Fruit fly (Drosophila melanogaster) S2 (cell line): ENCODE results near the gene chm.
A peak's percentile ranks its signal among the peaks of the same experiment; 100 is the strongest.

ENCODE experiments used
- CG8478 ChIP-seq: fragments of >200 bp; optimal IDR thresholded peaks from 2 replicates; lab custom pipeline; 2018
- CTCF ChIP-seq, 2 experiments: fragments of >200 bp; optimal IDR thresholded peaks; 2 replicates each; lab custom pipeline; 2018

chm gene

DNA sequence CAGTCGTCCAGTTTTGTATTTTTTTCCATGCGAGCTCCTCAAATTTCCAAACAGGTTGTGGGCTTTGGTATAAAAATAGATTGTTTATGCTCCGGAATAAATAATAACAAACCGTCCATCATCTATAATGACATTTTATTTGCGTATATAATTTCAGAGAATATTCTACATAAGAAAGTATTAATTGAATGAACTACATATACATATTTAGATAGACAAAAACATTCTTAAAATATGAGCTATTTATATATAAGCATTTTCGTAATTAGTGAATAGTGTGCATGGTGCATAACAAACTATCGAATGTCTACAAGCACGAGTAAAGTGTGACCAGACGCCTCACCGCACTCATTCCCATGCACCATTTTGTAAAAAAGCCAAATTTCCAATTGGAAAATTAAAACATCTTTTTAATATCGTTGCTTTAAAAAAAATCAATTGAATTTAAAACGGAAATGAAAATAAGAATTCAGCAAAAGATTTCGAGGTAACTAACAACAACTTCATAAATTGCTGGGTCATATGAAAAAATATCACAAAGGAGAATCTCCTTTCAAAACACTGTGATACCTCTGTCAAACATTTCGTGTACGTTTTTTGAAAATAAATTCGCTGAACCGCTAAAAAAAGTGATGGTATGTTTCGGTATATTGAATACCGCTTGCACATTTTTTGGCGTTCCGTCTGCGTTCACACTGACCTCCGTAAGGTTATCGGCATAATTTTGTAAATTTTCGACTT is 14.3 kb downstream of the chm start, which contains the start of gene muc:
muc (plus strand) TSS at position 541 of the 741 bp plus-strand sequence.
- TF ChIP-seq CG8478 (lab: Kevin White, UChicago): no peak
- no peak for TF ChIP-seq CTCF (optimal IDR thresholded peaks at IDR 0.05; lab: Kevin White, UChicago)

- TF ChIP-seq CG8478 (lab: Kevin White, UChicago) (no peak), CTCF (optimal IDR thresholded peaks at IDR 0.05; lab: Kevin White, UChicago) (peak; percentile 43 to 60)
These were observed 15.0 kb downstream of the chm start for dm6 chr2L:7427067-7427785.

DNA sequence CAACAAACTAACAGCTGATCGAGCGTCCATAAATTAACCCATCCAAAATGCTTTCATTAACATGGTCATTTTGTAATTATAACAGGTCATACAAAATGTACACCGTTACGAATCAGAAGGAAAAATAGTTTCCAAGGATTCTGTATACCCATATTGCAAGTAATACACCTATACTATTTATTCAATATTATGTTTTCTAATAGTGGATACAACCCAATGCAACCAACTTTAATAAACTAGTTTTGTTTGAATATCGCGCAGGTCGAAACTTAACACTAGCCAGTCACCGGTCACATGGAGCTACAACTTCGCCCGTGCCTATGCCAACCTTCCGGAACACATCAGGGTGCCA is 15.5 kb downstream of the chm start:
- no peak for TF ChIP-seq CG8478 (lab: Kevin White, UChicago)
- TF ChIP-seq CTCF (optimal IDR thresholded peaks at IDR 0.05; lab: Kevin White, UChicago): no peak

dm6 chr2L:7430313-7430712 is 18.1 kb downstream of the chm start:
- no peak for TF ChIP-seq CG8478 (lab: Kevin White, UChicago)
- no peak for TF ChIP-seq CTCF (optimal IDR thresholded peaks at IDR 0.05; lab: Kevin White, UChicago)

- no peak for TF ChIP-seq CG8478 (lab: Kevin White, UChicago)
- no peak for TF ChIP-seq CTCF (optimal IDR thresholded peaks at IDR 0.05; lab: Kevin White, UChicago)
These were observed 19.8 kb downstream of the chm start for dm6 chr2L:7431861-7432601.

DNA sequence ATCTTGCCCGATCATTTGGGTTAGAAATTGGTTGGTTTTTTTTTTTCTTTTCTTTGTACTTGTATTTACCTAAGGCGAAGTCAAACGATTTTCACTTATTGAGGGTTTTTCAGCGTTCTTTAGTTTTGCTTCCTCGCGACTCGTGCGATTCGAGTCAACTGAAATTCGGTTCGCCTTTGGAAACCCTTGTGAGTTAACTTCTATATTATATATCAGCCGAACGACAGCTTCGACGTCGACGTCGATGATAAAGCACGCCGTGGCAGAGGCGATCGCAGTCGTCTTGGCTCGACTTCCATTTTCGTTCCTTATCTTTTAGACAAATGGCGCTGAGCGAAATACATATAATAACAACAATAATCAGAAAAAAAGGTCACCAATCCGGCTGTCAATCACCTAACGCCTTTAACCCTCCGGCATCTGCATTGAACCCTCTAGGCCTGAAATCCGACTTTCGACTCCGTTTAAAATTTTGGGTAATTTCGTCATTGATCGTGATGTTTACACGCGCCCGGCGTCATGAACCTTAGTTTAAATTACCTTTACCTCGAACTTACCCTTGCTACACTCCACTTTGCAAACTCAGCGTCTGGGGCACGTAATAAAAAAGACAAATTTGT is 21.2 kb downstream of the chm start, which contains the start of gene CG5958:
CG5958 (minus strand) TSS at position 180 of the 620 bp plus-strand sequence.
- no peak for TF ChIP-seq CG8478 (lab: Kevin White, UChicago)
- TF ChIP-seq CTCF (optimal IDR thresholded peaks at IDR 0.05; lab: Kevin White, UChicago): no peak

DNA sequence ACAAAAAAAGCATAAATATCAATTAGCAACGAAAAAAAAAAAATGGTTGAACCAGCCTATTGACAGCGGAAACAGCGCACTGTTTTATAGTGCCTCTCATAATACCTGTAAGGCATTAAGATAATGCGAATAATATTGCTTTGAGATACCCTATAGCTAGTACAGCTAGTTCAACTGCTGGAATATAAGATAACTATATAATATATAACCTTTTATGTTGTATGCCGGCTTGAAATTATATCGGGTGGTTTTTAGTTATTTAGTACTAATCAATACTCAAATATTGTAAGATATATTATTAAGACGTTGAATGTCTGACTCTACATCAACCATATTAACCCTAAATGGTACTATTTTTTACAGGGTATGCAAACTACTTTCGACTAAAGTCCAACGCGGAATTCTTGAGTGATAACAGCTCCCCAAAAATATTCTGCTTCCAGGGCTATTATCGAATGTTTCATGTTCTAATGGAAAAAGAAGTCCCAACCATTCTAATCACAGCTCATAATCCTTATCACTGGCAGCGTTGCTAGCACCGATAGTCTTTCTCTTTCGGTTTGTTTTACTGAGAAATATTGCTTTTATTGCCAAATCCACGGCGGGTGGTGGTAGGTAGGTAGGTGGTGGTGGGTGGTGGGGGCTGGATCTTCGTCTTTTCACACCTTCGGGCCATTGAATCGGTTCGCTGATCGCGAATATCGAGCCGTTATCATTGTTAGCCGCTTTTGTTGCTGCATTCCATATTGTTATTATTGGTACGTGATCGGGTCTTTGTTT is 21.9 kb downstream of the chm start:
- no peak for TF ChIP-seq CTCF (optimal IDR thresholded peaks at IDR 0.05; lab: Kevin White, UChicago)
- TF ChIP-seq CG8478 (lab: Kevin White, UChicago): no peak

DNA sequence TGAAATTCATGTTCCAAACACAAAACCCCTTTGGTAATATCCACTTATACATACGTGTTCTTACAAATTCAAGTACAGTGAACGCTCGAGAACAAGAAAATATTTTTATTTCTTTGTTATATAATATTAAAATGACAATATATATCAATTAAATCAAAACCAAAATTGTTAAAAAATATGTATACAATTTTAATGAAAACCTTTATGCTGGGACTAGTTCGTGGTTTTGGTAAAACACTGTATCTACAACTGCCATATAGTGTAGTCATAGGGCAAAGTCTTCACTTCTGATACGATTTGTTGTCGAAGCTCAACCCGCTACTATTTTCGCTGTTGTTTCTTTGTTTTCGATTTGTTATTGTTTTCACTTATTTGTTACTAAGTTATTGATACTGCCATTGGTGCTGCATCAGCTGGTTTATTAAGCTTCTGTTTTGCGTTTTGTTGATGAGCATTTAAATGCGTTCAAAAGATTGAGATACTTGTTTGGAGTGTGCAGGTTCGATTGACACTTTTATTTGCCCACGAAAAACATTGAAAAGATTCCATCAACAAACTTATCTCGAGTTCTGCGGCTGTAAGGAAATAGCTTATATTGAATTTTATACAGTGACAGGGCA is 22.6 kb downstream of the chm start:
- TF ChIP-seq CTCF (optimal IDR thresholded peaks at IDR 0.05; lab: Kevin White, UChicago): no peak
- TF ChIP-seq CG8478 (lab: Kevin White, UChicago): no peak

- TF ChIP-seq CTCF (optimal IDR thresholded peaks at IDR 0.05; lab: Kevin White, UChicago): no peak
- no peak for TF ChIP-seq CG8478 (lab: Kevin White, UChicago)
These were observed 23.3 kb downstream of the chm start for dm6 chr2L:7435475-7435874.

DNA sequence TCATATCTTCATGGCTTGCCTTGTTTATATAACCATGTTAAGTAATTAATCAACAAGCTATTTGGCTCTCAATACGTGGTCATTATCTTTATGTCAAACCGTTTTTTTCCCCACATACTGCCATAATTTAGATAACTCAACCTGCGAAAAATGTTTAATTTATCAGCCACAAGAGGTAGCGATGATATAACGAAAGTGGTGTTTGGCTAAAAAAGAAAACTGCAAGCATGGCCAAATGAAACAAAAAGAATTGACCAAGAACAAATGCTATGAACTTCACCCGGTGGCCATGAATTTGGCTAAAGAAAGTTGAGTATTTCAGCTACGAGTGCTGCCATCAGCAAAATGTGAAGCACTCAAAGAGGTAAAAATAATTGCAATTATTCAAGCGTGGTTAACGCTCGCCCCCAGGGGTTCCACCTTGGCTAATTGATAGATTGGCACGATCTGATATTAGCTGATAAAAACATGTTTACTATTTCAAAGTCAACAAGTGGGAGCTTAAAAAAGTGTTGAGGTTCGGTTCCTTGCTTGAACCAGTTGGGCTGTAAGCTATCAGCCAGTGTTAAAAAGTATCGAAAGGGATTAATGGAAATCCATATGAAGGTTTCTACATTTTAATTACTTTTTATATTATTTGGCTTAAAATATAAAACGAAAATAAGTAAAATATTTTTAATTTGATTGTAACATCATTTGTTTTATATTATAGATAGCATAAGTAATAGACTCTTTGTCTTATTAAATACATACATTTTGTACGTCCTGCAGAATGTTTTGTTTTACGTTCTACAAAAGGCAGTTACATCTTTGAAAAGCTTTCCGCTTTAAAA is 24.5 kb downstream of the chm start:
- TF ChIP-seq CTCF (optimal IDR thresholded peaks at IDR 0.05; lab: Kevin White, UChicago): no peak
- TF ChIP-seq CG8478 (lab: Kevin White, UChicago): no peak

- TF ChIP-seq CTCF (optimal IDR thresholded peaks at IDR 0.05; lab: Kevin White, UChicago) (no peak), CG8478 (lab: Kevin White, UChicago) (no peak)
These were observed 25.1 kb downstream of the chm start, which contains the start of gene CG5973 for dm6 chr2L:7437325-7437707. TSS of gene CG5973 (plus strand) at chr2L:7437492.

DNA sequence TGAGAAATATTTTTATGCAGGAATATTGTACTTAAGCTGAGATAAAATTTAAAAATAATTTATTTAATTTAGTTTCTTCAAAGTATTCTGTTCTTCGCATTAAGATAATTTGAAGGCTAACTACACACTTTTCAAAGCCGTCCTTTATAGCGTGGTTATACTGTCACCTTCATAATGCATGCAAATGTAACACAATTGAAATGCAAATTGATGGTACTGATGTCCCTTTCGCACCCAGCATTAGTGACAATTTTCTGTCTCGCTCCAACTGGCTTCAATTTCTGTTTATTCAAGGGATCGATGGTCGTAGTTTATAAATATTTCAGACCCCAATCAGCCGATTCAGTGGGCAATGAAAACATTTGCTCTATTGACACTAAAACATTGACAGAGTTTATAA is 26.3 kb downstream of the chm start:
- no peak for TF ChIP-seq CTCF (optimal IDR thresholded peaks at IDR 0.05; lab: Kevin White, UChicago)
